Worm (Caenorhabditis elegans) whole organism, young adult: Measurements from ENCODE around the gene C31H2.4.

Experiments
- B0019.2 ChIP-seq: fragments of 200-800 bp; sonication (Bioruptor generic); conservative IDR thresholded peaks from 2 replicates; pipeline ENCODE4 v1.3.6; 2022; ENCODE audit warnings: missing genetic modification reagents, missing genetic modification characterization, missing compliant biosample characterization
- F10E7.11 ChIP-seq: sonication (generic microtip); optimal IDR thresholded peaks from 2 replicates; lab custom pipeline; 2017; ENCODE audit warnings: mild to moderate bottlenecking, missing genetic modification characterization, moderate library complexity, missing compliant biosample characterization
- Y67H2A.10 ChIP-seq: fragments of 200-800 bp; sonication (Bioruptor generic); conservative IDR thresholded peaks from 2 replicates; pipeline ENCODE4 v1.3.6; 2022; ENCODE audit warnings: missing genetic modification reagents, missing genetic modification characterization, missing compliant biosample characterization
- akir-1 ChIP-seq: fragments of 200-800 bp; sonication (Bioruptor generic); optimal IDR thresholded peaks from 2 replicates; lab custom pipeline; 2018; ENCODE audit warnings: mild to moderate bottlenecking, missing genetic modification characterization, moderate library complexity, missing compliant biosample characterization
- ama-1 ChIP-seq, 3 experiments: fragments of 150-350 bp in 1 of 3; sonication (generic microtip) in 2 of 3; optimal IDR thresholded peaks; 2 replicates each; lab custom pipeline; 2014 to 2018; ENCODE audit warnings: missing biosample characterization in 2 of 3, missing genetic modification characterization in 2 of 3, missing genetic modification reagents in 2 of 3
- nfya-1 ChIP-seq: sonication (generic microtip); optimal IDR thresholded peaks from 2 replicates; lab custom pipeline; 2017; ENCODE audit warnings: antibody characterized with exemption, missing compliant biosample characterization, missing genetic modification characterization, borderline replicate concordance; ENCODE audit not compliant: insufficient read depth
- nhr-120 ChIP-seq: fragments of 200-800 bp; sonication (Bioruptor generic); IDR thresholded peaks from 2 replicates; pipeline ENCODE4 v1.3.6; 2022; ENCODE audit warnings: missing genetic modification characterization, missing compliant biosample characterization
- rpc-1 ChIP-seq, 2 experiments: fragments of 150-350 bp in 1 of 2; sonication (generic microtip) in 1 of 2; optimal IDR thresholded peaks; 2 replicates each; lab custom pipeline; 2014 to 2018; ENCODE audit warnings: missing biosample characterization in 1 of 2, missing genetic modification characterization in 1 of 2, missing genetic modification reagents in 1 of 2, missing genotype in 1 of 2
- unc-62 ChIP-seq: fragments of 150-350 bp; optimal IDR thresholded peaks from 2 replicates; lab custom pipeline; 2014; ENCODE audit warnings: missing biosample characterization, missing genetic modification reagents, missing genetic modification characterization

ce11 chrX:5190061-5190460 lies 30.6 kb upstream of the C31H2.4 start:
- TF ChIP-seq F10E7.11 (tag; lab: Kevin White, UChicago) (no peak), Y67H2A.10 (no peak), unc-62 (GFP tag; lab: Kevin White, UChicago) (no peak), rpc-1 (optimal IDR thresholded peaks at IDR 0.05; lab: Kevin White, UChicago) (no peak), rpc-1 (tag; optimal IDR thresholded peaks at IDR 0.05; lab: Kevin White, UChicago) (no peak), nhr-120 (GFP tag; lab: Robert Waterston, UW) (no peak), B0019.2 (GFP tag; lab: Robert Waterston, UW) (no peak), ama-1 (optimal IDR thresholded peaks at IDR 0.05; lab: Kevin White, UChicago) (no peak), ama-1 (GFP tag; optimal IDR thresholded peaks at IDR 0.05; lab: Kevin White, UChicago) (no peak), akir-1 (GFP tag; lab: Kevin White, UChicago) (no peak), nfya-1 (tag; lab: Kevin White, UChicago) (no peak)
